Worm (Caenorhabditis elegans) whole organism, L3 larva: ENCODE results near the gene C17F4.12.

Experiments used
- R02D3.7 ChIP-seq: fragments of 150-350 bp; optimal IDR thresholded peaks from 2 replicates; lab custom pipeline; 2014; ENCODE audit warnings: missing biosample characterization, missing genetic modification characterization
- ZK546.5 ChIP-seq: sonication (generic microtip); optimal IDR thresholded peaks from 2 replicates; lab custom pipeline; 2017; ENCODE audit warnings: missing biosample characterization, missing genetic modification characterization
- ama-1 ChIP-seq: fragments of 150-350 bp; optimal IDR thresholded peaks from 2 replicates; lab custom pipeline; 2018
- fkh-10 ChIP-seq: sonication (generic microtip); optimal IDR thresholded peaks from 2 replicates; lab custom pipeline; 2017; ENCODE audit warnings: missing biosample characterization, missing genetic modification reagents, missing genetic modification characterization
- fos-1 ChIP-seq: fragments of 150-350 bp; optimal IDR thresholded peaks from 2 replicates; lab custom pipeline; 2014; ENCODE audit warnings: missing biosample characterization, missing genetic modification characterization
- jun-1 ChIP-seq: fragments of 150-350 bp; optimal IDR thresholded peaks from 2 replicates; lab custom pipeline; 2014; ENCODE audit warnings: missing biosample characterization, missing genetic modification reagents, missing genetic modification characterization
- nhr-23 ChIP-seq: fragments of 150-350 bp; optimal IDR thresholded peaks from 2 replicates; lab custom pipeline; 2014; ENCODE audit warnings: missing biosample characterization, missing genetic modification reagents, missing genetic modification characterization
- nhr-43 ChIP-seq: sonication (generic microtip); optimal IDR thresholded peaks from 2 replicates; lab custom pipeline; 2016; ENCODE audit warnings: mild to moderate bottlenecking, missing genetic modification characterization, missing compliant biosample characterization; ENCODE audit not compliant: poor library complexity, severe bottlenecking
- pha-4 ChIP-seq: fragments of 150-350 bp; optimal IDR thresholded peaks from 2 replicates; lab custom pipeline; 2014; ENCODE audit warnings: missing biosample characterization, missing genetic modification reagents, missing genetic modification characterization

ce11 chrII:3230422-3230821, 13.5 kb downstream of the C17F4.12 start, which contains the start of gene srh-297:
- TF ChIP-seq pha-4 (tag; lab: Kevin White, UChicago): no peak
- TF ChIP-seq jun-1 (tag; lab: Kevin White, UChicago): no peak
- TF ChIP-seq ZK546.5: no peak
- TF ChIP-seq nhr-23 (tag; lab: Kevin White, UChicago): no peak
- TF ChIP-seq R02D3.7 (tag; lab: Kevin White, UChicago): no peak
- no peak for TF ChIP-seq fos-1 (tag; lab: Kevin White, UChicago)
- TF ChIP-seq fkh-10 (GFP tag; lab: Kevin White, UChicago): no peak
- TF ChIP-seq ama-1 (lab: Kevin White, UChicago): no peak
- no peak for TF ChIP-seq nhr-43
